Worm (Caenorhabditis elegans): ENCODE measurements around the gene DH11.2.

DH11.2 gene

ce11 chrII:8016761-8017160 is 4.1 kb downstream of the DH11.2 start:
- no peak for TF ChIP-seq tab-1 (GFP tag; IDR thresholded peaks at IDR 0.05)
- no peak for TF ChIP-seq ref-1 (GFP tag; conservative IDR thresholded peaks at IDR 0.05)
- no peak for TF ChIP-seq med-1 (GFP tag; optimal IDR thresholded peaks at IDR 0.05; ENCODE audit: insufficient read depth)
- TF ChIP-seq klf-2 (GFP tag; conservative IDR thresholded peaks at IDR 0.05) = no peak
- no peak for TF ChIP-seq ztf-23 (GFP tag; IDR thresholded peaks at IDR 0.05)
- no peak for TF ChIP-seq cog-1 (tag; optimal IDR thresholded peaks at IDR 0.05)
- TF ChIP-seq flt-1 (GFP tag; IDR thresholded peaks at IDR 0.05) = no peak
- no peak for TF ChIP-seq T22C8.4 (GFP tag; IDR thresholded peaks at IDR 0.05)
- TF ChIP-seq ztf-29 (GFP tag; IDR thresholded peaks at IDR 0.05) = no peak

DNA sequence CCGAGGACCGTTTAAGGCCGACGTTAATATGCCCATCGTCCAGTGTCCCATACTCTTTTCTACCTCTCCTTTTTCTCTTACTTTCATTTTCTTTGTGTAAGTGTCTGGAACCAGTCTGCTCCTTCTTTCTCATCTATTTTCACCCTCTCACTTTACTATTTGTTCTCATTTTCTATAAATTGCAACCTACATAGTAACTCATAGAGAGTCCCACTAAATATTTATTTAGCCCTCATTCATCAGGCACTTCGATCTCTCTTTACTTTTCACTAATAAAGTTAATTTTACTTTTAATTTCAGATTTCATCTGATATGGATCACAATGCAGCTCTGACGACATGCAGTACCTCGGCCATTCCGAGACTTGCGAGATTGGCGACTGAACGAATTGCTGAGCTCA is 4.8 kb downstream of the DH11.2 start, which contains the start of gene zyg-11:
Gene zyg-11 (plus strand): TSS at position 301 of the 400 bp plus-strand sequence.
- no peak for TF ChIP-seq tab-1 (GFP tag; IDR thresholded peaks at IDR 0.05)
- no peak for TF ChIP-seq flt-1 (GFP tag; IDR thresholded peaks at IDR 0.05)
- no peak for TF ChIP-seq T22C8.4 (GFP tag; IDR thresholded peaks at IDR 0.05)
- no peak for TF ChIP-seq ztf-23 (GFP tag; IDR thresholded peaks at IDR 0.05)
- no peak for TF ChIP-seq ref-1 (GFP tag; conservative IDR thresholded peaks at IDR 0.05)
- no peak for TF ChIP-seq med-1 (GFP tag; optimal IDR thresholded peaks at IDR 0.05; ENCODE audit: insufficient read depth)
- no peak for TF ChIP-seq cog-1 (tag; optimal IDR thresholded peaks at IDR 0.05)
- no peak for TF ChIP-seq klf-2 (GFP tag; conservative IDR thresholded peaks at IDR 0.05)

- TF ChIP-seq klf-2 (GFP tag; conservative IDR thresholded peaks at IDR 0.05) = no peak
- no peak for TF ChIP-seq ref-1 (GFP tag; conservative IDR thresholded peaks at IDR 0.05)
- no peak for TF ChIP-seq ztf-23 (GFP tag; IDR thresholded peaks at IDR 0.05)
- TF ChIP-seq ztf-29 (GFP tag; IDR thresholded peaks at IDR 0.05) = no peak
- no peak for TF ChIP-seq tab-1 (GFP tag; IDR thresholded peaks at IDR 0.05)
- no peak for TF ChIP-seq T22C8.4 (GFP tag; IDR thresholded peaks at IDR 0.05)
- no peak for TF ChIP-seq cog-1 (tag; optimal IDR thresholded peaks at IDR 0.05)
- no peak for TF ChIP-seq flt-1 (GFP tag; IDR thresholded peaks at IDR 0.05)
- no peak for TF ChIP-seq med-1 (GFP tag; optimal IDR thresholded peaks at IDR 0.05; ENCODE audit: insufficient read depth)
These were observed 8.0 kb downstream of the DH11.2 start for ce11 chrII:8020580-8021044.

ce11 chrII:8022461-8022860 is 9.8 kb downstream of the DH11.2 start, which contains the start of gene hda-2:
TSS of gene hda-2 (minus strand) at chrII:8022561.
- TF ChIP-seq cog-1 (tag; optimal IDR thresholded peaks at IDR 0.05) (no peak), ref-1 (GFP tag; conservative IDR thresholded peaks at IDR 0.05) (no peak), tab-1 (GFP tag; IDR thresholded peaks at IDR 0.05) (no peak), ztf-29 (GFP tag; IDR thresholded peaks at IDR 0.05) (no peak), T22C8.4 (GFP tag; IDR thresholded peaks at IDR 0.05) (no peak), ztf-23 (GFP tag; IDR thresholded peaks at IDR 0.05) (no peak)

ce11 chrII:8027663-8028062 is 15.0 kb downstream of the DH11.2 start, which contains the start of gene swsn-7:
TSS of gene swsn-7 (minus strand) at chrII:8027763.
- TF ChIP-seq ztf-23 (GFP tag; IDR thresholded peaks at IDR 0.05) (no peak), tab-1 (GFP tag; IDR thresholded peaks at IDR 0.05) (no peak), T22C8.4 (GFP tag; IDR thresholded peaks at IDR 0.05) (no peak), med-1 (GFP tag; optimal IDR thresholded peaks at IDR 0.05; ENCODE audit: insufficient read depth) (no peak), ref-1 (GFP tag; conservative IDR thresholded peaks at IDR 0.05) (no peak), flt-1 (GFP tag; IDR thresholded peaks at IDR 0.05) (no peak), klf-2 (GFP tag; conservative IDR thresholded peaks at IDR 0.05) (no peak), ztf-29 (GFP tag; IDR thresholded peaks at IDR 0.05) (no peak), cog-1 (tag; optimal IDR thresholded peaks at IDR 0.05) (no peak)

DNA sequence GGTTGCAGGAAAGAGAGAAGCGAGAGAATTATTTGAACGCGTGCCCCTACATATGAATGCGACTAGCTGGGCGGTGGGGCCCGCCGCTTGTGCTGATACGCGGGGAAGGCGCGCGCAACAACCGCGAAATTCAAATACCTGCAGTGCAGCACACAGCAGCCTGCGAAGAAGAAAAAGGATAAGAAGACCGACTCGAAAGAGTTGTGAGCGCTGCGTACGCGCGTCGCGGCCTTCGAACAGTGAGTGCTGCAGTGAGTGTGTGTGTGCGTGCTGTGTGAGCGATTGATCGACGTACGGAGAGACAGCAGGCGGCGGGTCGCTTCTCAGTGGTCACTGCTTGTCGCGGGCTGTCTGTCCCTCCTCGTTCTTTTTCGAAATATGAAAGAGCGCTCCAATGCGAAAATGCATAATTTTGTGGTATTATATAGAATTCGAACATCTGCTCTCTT is 15.7 kb downstream of the DH11.2 start:
- TF ChIP-seq ztf-29 (GFP tag; IDR thresholded peaks at IDR 0.05) (peak; percentile 60; the same call in 1 of the 2 replicates), ztf-23 (GFP tag; IDR thresholded peaks at IDR 0.05) (peak; percentile 79), tab-1 (GFP tag; IDR thresholded peaks at IDR 0.05) (no peak), flt-1 (GFP tag; IDR thresholded peaks at IDR 0.05) (peak; percentile 74; the same call in 1 of the 2 replicates), med-1 (GFP tag; optimal IDR thresholded peaks at IDR 0.05; ENCODE audit: insufficient read depth) (no peak), T22C8.4 (GFP tag; IDR thresholded peaks at IDR 0.05) (peak; percentile 62), klf-2 (GFP tag; conservative IDR thresholded peaks at IDR 0.05) (no peak), ref-1 (GFP tag; conservative IDR thresholded peaks at IDR 0.05) (no peak), cog-1 (tag; optimal IDR thresholded peaks at IDR 0.05) (peak; percentile 77)

DNA sequence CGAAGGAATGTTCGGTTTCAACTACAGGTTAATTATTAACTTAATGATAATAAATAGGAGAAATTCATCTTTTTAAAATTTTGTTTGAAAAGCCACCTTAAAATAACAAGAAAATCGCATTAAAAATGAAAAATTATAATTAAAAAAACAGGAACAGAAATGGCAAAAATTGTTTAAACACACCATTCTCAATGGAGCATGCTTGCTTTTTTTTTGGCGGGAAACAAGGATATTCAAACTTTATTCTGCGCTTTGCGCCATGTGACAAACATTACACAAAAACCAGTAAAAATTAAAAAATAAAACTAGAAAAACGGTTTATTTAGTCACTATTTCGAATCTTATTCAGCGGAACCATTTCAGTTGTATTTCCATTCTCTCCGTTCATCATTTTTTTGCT is 16.1 kb downstream of the DH11.2 start:
- TF ChIP-seq flt-1 (GFP tag; IDR thresholded peaks at IDR 0.05) (no peak), ref-1 (GFP tag; conservative IDR thresholded peaks at IDR 0.05) (no peak), ztf-29 (GFP tag; IDR thresholded peaks at IDR 0.05) (no peak)

ce11 chrII:8032657-8033056 is 20.0 kb downstream of the DH11.2 start, which contains the start of gene nrf-6:
TSS of gene nrf-6 (minus strand) at chrII:8032708.
- TF ChIP-seq T22C8.4 (GFP tag; IDR thresholded peaks at IDR 0.05) (no peak), ref-1 (GFP tag; conservative IDR thresholded peaks at IDR 0.05) (no peak), cog-1 (tag; optimal IDR thresholded peaks at IDR 0.05) (no peak), klf-2 (GFP tag; conservative IDR thresholded peaks at IDR 0.05) (no peak), flt-1 (GFP tag; IDR thresholded peaks at IDR 0.05) (no peak), ztf-23 (GFP tag; IDR thresholded peaks at IDR 0.05) (no peak), tab-1 (GFP tag; IDR thresholded peaks at IDR 0.05) (no peak), ztf-29 (GFP tag; IDR thresholded peaks at IDR 0.05) (no peak), med-1 (GFP tag; optimal IDR thresholded peaks at IDR 0.05; ENCODE audit: insufficient read depth) (no peak)

ce11 chrII:8034008-8034407 is 21.4 kb downstream of the DH11.2 start:
- TF ChIP-seq ref-1 (GFP tag; conservative IDR thresholded peaks at IDR 0.05) = no peak

- TF ChIP-seq T22C8.4 (GFP tag; IDR thresholded peaks at IDR 0.05) (no peak), ztf-23 (GFP tag; IDR thresholded peaks at IDR 0.05) (no peak), klf-2 (GFP tag; conservative IDR thresholded peaks at IDR 0.05) (no peak)
These were observed 22.0 kb downstream of the DH11.2 start for ce11 chrII:8034617-8035016.
